Fruit fly (Drosophila melanogaster): Measurements from ENCODE around the gene Rph.

Rph gene

dm6 chrX:10737422-10738150, 19.9 kb downstream of the Rph start (continued):
- TF ChIP-seq nom (GFP tag; optimal IDR thresholded peaks at IDR 0.05) (no peak), HmgD (GFP tag; optimal IDR thresholded peaks at IDR 0.05) (peak; percentile 4), slou (GFP tag; optimal IDR thresholded peaks at IDR 0.05) (peak; percentile 61), ap (GFP tag; IDR thresholded peaks at IDR 0.05) (peak; percentile 85), dpn (GFP tag; optimal IDR thresholded peaks at IDR 0.05) (peak; percentile 66 to 76), Hsf (GFP tag; optimal IDR thresholded peaks at IDR 0.05) (peak; percentile 70), zfh2 (GFP tag; optimal IDR thresholded peaks at IDR 0.05) (peak; percentile 67), Xrp1 (GFP tag; IDR thresholded peaks at IDR 0.05) (peak; percentile 90), CG12942 (GFP tag; optimal IDR thresholded peaks at IDR 0.05) (peak; percentile 43), sim (GFP tag; IDR thresholded peaks at IDR 0.05) (peak; percentile 41; the same call in 1 of the 2 replicates), CG3281 (GFP tag; optimal IDR thresholded peaks at IDR 0.05) (peak; percentile 83), Neu2 (GFP tag; optimal IDR thresholded peaks at IDR 0.05; ENCODE audit: borderline replicate concordance) (no peak), run (tag; optimal IDR thresholded peaks at IDR 0.05) (peak; percentile 81), Usf (GFP tag; optimal IDR thresholded peaks at IDR 0.05) (peak; percentile 24), fd3F (GFP tag; optimal IDR thresholded peaks at IDR 0.05) (peak; percentile 67), pan (optimal IDR thresholded peaks at IDR 0.05) (no peak), pan (GFP tag; optimal IDR thresholded peaks at IDR 0.05 in 1 of 2, IDR thresholded peaks at IDR 0.05 in 1 of 2) (peak in 1 of 2 experiments; percentile 91), MBD-R2 (GFP tag; IDR thresholded peaks at IDR 0.05) (peak; percentile 49; the same call in 1 of the 2 replicates), danr (GFP tag; IDR thresholded peaks at IDR 0.05) (peak; percentile 71), nmo (GFP tag; optimal IDR thresholded peaks at IDR 0.05) (peak; percentile 91), CG8765 (GFP tag; IDR thresholded peaks at IDR 0.05) (peak; percentile 59; the same call in 1 of the 2 replicates), CG12391 (tag; optimal IDR thresholded peaks at IDR 0.05) (peak; percentile 88), knrl (GFP tag; IDR thresholded peaks at IDR 0.05; ENCODE audit: partially characterized antibody) (no peak), CrebB (tag; optimal IDR thresholded peaks at IDR 0.05) (peak; percentile 74), NC2α (GFP tag; optimal IDR thresholded peaks at IDR 0.05) (peak; percentile 62), nerfin-2 (GFP tag; IDR thresholded peaks at IDR 0.05; ENCODE audit: partially characterized antibody) (no peak), CHES-1-like (GFP tag; optimal IDR thresholded peaks at IDR 0.05) (peak; percentile 85), B-H1 (GFP tag; IDR thresholded peaks at IDR 0.05) (peak; percentile 81), CG11696 (GFP tag; IDR thresholded peaks at IDR 0.05) (no peak), pzg (GFP tag; optimal IDR thresholded peaks at IDR 0.05) (peak; percentile 2), oc (tag; optimal IDR thresholded peaks at IDR 0.05) (peak; percentile 90), CG4328 (GFP tag; optimal IDR thresholded peaks at IDR 0.05) (peak; percentile 39), br (optimal IDR thresholded peaks at IDR 0.05) (no peak), pnt (GFP tag; optimal IDR thresholded peaks at IDR 0.05) (peak; percentile 77), CG31365 (tag; optimal IDR thresholded peaks at IDR 0.05) (peak; percentile 71), hb (GFP tag; IDR thresholded peaks at IDR 0.05; ENCODE audit: partially characterized antibody) (no peak), CG1603 (tag; optimal IDR thresholded peaks at IDR 0.05) (peak; percentile 95), tup (GFP tag; optimal IDR thresholded peaks at IDR 0.05) (peak; percentile 57), Gug (GFP tag; IDR thresholded peaks at IDR 0.05) (peak; percentile 85), shn (GFP tag; optimal IDR thresholded peaks at IDR 0.05) (peak; percentile 64), CG18599 (GFP tag; optimal IDR thresholded peaks at IDR 0.05) (peak; percentile 94), Hand (GFP tag; optimal IDR thresholded peaks at IDR 0.05) (peak; percentile 71), klu (GFP tag; IDR thresholded peaks at IDR 0.05) (peak; percentile 67), psq (GFP tag; optimal IDR thresholded peaks at IDR 0.05) (peak; percentile 51), Optix (GFP tag; IDR thresholded peaks at IDR 0.05) (peak; percentile 90), E2f2 (GFP tag; IDR thresholded peaks at IDR 0.05) (peak; percentile 63; the same call in 1 of the 2 replicates), Gsc (GFP tag; IDR thresholded peaks at IDR 0.05) (no peak; the same call in 1 of the 2 replicates), twi (tag; optimal IDR thresholded peaks at IDR 0.05) (peak; percentile 62), sens-2 (GFP tag; IDR thresholded peaks at IDR 0.05) (peak; percentile 86), E2f1 (GFP tag; IDR thresholded peaks at IDR 0.05) (peak; percentile 85)

Data from whole organism, embryonic.